Worm (Caenorhabditis elegans): Measurements from ENCODE around the gene fat-5.

fat-5 gene

ce11 chrV:17743802-17744201 is 19.0 kb downstream of the fat-5 start:
- TF ChIP-seq fkh-3 (tag; optimal IDR thresholded peaks at IDR 0.05) (no peak), ztf-18 (tag; optimal IDR thresholded peaks at IDR 0.05) (no peak), B0019.2 (GFP tag; conservative IDR thresholded peaks at IDR 0.05) (no peak), F37B4.10 (GFP tag; IDR thresholded peaks at IDR 0.05) (no peak), Y53F4B.3 (GFP tag; IDR thresholded peaks at IDR 0.05) (no peak), ama-1 (optimal IDR thresholded peaks at IDR 0.05) (no peak), ama-1 (GFP tag; optimal IDR thresholded peaks at IDR 0.05) (no peak), madf-10 (tag; optimal IDR thresholded peaks at IDR 0.05) (no peak), ztf-26 (tag; optimal IDR thresholded peaks at IDR 0.05) (no peak), B0336.3 (GFP tag; IDR thresholded peaks at IDR 0.05) (no peak)

DNA sequence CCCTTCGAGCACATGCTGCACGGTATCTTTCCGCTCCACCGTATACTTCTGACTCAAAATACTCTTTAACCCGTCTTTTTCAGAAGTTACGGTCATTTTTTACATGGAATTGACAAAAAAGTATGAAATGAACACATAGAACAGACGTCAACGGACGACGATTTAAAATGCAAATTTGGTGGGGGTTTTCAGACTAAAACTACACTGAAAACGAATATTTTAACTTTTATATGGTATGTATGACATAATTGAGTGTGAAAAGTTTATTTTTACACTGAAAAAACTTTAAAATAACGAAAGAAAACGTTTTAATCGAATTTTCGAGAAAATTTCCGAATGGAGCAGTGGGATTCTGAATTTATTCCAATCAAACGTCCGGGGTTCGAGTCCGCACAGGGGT is 22.2 kb downstream of the fat-5 start, which contains the start of gene twk-36:
twk-36 (minus strand) TSS at position 101 of the 400 bp plus-strand sequence.
- no peak for TF ChIP-seq nhr-27 (tag; optimal IDR thresholded peaks at IDR 0.05)
- no peak for TF ChIP-seq C17E4.6 (GFP tag; IDR thresholded peaks at IDR 0.05)
- no peak for TF ChIP-seq mes-4 (tag; optimal IDR thresholded peaks at IDR 0.05)
- TF ChIP-seq D2030.7 (GFP tag; IDR thresholded peaks at IDR 0.05), result no peak
- TF ChIP-seq B0336.3 (GFP tag; IDR thresholded peaks at IDR 0.05), result no peak
- TF ChIP-seq atf-7 (tag; optimal IDR thresholded peaks at IDR 0.05), result no peak
- TF ChIP-seq Y79H2A.3 (GFP tag; conservative IDR thresholded peaks at IDR 0.05), result no peak
- no peak for TF ChIP-seq let-607 (tag; optimal IDR thresholded peaks at IDR 0.05)
- no peak for TF ChIP-seq ceh-100 (GFP tag; IDR thresholded peaks at IDR 0.05)
- TF ChIP-seq dpff-1 (tag; optimal IDR thresholded peaks at IDR 0.05), result no peak
- no peak for TF ChIP-seq tbx-9 (tag; optimal IDR thresholded peaks at IDR 0.05; ENCODE audit: borderline replicate concordance)
- no peak for TF ChIP-seq egl-44 (GFP tag; IDR thresholded peaks at IDR 0.05)
- no peak for TF ChIP-seq mcd-1 (GFP tag; IDR thresholded peaks at IDR 0.05)

DNA sequence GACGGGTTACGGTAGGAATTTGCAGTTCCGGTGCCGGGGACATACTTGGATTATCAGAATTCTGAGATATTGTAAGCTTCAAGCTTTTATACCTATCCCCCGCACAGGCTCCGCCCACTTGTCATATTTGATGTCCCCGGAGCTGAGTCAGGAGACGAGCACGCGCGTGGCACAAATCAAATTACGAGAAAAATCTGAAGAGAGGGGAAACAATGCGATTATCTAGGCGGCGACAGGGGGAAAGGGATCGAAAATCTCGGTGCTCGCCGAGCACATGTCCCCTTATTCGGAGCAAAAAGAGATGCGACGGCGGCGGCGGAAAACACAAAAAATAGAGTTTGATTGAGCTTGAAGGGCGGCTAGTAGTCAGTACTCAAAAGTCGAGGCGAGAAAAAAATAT is 24.4 kb downstream of the fat-5 start, which contains the start of gene R12G8.1:
R12G8.1 (minus strand) TSS at position 63 of the 400 bp plus-strand sequence.
- no peak for TF ChIP-seq fkh-3 (tag; optimal IDR thresholded peaks at IDR 0.05)
- peak; percentile 76 for TF ChIP-seq zfh-2 (GFP tag; conservative IDR thresholded peaks at IDR 0.05)
- TF ChIP-seq K11D2.4 (GFP tag; IDR thresholded peaks at IDR 0.05), result 0 out of 2 replicates have a peak, but pooled peaks have one; percentile 19
- TF ChIP-seq let-607 (tag; optimal IDR thresholded peaks at IDR 0.05), result no peak
- TF ChIP-seq rec-8 (tag; optimal IDR thresholded peaks at IDR 0.05), result no peak
- no peak for TF ChIP-seq unc-62 (GFP tag; optimal IDR thresholded peaks at IDR 0.05)
- no peak for TF ChIP-seq egl-44 (GFP tag; IDR thresholded peaks at IDR 0.05)
- no peak for TF ChIP-seq B0336.3 (GFP tag; IDR thresholded peaks at IDR 0.05)
- no peak for TF ChIP-seq snpc-1.1 (tag; optimal IDR thresholded peaks at IDR 0.05; ENCODE audit: insufficient read depth)

DNA sequence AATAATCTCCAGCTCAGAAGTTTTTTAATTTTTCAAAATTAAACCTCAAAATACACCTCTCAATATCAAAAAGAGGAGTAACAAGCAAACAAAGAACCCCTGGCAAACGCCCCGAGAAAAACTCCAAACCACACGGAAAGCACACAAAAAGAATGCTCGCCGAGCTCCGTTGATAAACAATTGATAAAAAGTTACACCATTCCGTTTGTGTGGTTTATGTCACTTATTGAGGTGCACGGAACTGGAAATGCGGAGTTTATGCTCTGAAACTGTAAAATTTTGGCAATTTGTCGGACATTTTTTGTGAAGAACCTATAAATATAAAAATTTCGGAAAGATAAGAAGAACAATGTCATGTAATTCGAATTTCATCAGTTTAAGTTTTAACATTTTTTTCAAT is 27.5 kb downstream of the fat-5 start:
- peak; percentile 90 for TF ChIP-seq nhr-80 (tag; optimal IDR thresholded peaks at IDR 0.05)
- TF ChIP-seq cebp-1 (GFP tag; IDR thresholded peaks at IDR 0.05), result no peak
- peak; percentile 37 for TF ChIP-seq cebp-1 (tag; optimal IDR thresholded peaks at IDR 0.05)
- no peak for TF ChIP-seq snpc-4 (GFP tag; optimal IDR thresholded peaks at IDR 0.05)
- TF ChIP-seq snpc-4 (tag; optimal IDR thresholded peaks at IDR 0.05), result peak in 1 of 4 experiments; percentile 14
- TF ChIP-seq tbp1 (GFP tag; optimal IDR thresholded peaks at IDR 0.05), result peak; percentile 0
- TF ChIP-seq dox-1 (GFP tag; IDR thresholded peaks at IDR 0.05), result 0 out of 2 replicates have a peak, but pooled peaks have one; percentile 12
- no peak for TF ChIP-seq F23B12.7 (tag; optimal IDR thresholded peaks at IDR 0.05; ENCODE audit: insufficient read depth)
- no peak for TF ChIP-seq ztf-18 (tag; optimal IDR thresholded peaks at IDR 0.05)
- TF ChIP-seq Y53F4B.3 (GFP tag; IDR thresholded peaks at IDR 0.05), result no peak
- TF ChIP-seq mes-4 (tag; optimal IDR thresholded peaks at IDR 0.05), result no peak
- no peak for TF ChIP-seq ets-4 (GFP tag; optimal IDR thresholded peaks at IDR 0.05)
- TF ChIP-seq madf-3 (GFP tag; IDR thresholded peaks at IDR 0.05), result no peak
- no peak for TF ChIP-seq F57A8.1 (GFP tag; optimal IDR thresholded peaks at IDR 0.05)
